Worm (Caenorhabditis elegans) whole organism, early embryonic: ENCODE data around the gene lido-7.

Experiments
- aly-1 ChIP-seq: sonication (generic microtip); optimal IDR thresholded peaks from 2 replicates; lab custom pipeline; 2016; ENCODE audit warnings: missing genetic modification characterization, missing compliant biosample characterization
- ama-1 ChIP-seq: fragments of 150-350 bp; optimal IDR thresholded peaks from 2 replicates; lab custom pipeline; 2014
- ceh-36 ChIP-seq: sonication (generic microtip); optimal IDR thresholded peaks from 2 replicates; lab custom pipeline; 2016; ENCODE audit warnings: missing genetic modification characterization, inconsistent platforms, missing compliant biosample characterization
- ets-7 ChIP-seq: sonication (generic microtip); optimal IDR thresholded peaks from 2 replicates; lab custom pipeline; 2016; ENCODE audit warnings: missing genotype, missing genetic modification characterization, missing compliant biosample characterization
- hmbx-1 ChIP-seq: sonication (generic microtip); optimal IDR thresholded peaks from 2 replicates; lab custom pipeline; 2016; ENCODE audit warnings: mild to moderate bottlenecking, missing genetic modification characterization, missing compliant biosample characterization
- hmg-4 ChIP-seq: fragments of 200-800 bp; sonication (Bioruptor generic); optimal IDR thresholded peaks from 2 replicates; lab custom pipeline; 2018; ENCODE audit warnings: mild to moderate bottlenecking, missing genetic modification characterization, missing compliant biosample characterization
- hnd-1 ChIP-seq: sonication (generic microtip); optimal IDR thresholded peaks from 2 replicates; lab custom pipeline; 2016; ENCODE audit warnings: missing genetic modification characterization, missing compliant biosample characterization
- pes-1 ChIP-seq: fragments of 200-800 bp; sonication (Bioruptor generic); IDR thresholded peaks from 2 replicates; pipeline ENCODE4 v1.3.6; 2022; ENCODE audit warnings: missing genetic modification reagents, missing genetic modification characterization, missing compliant biosample characterization
- scrt-1 ChIP-seq: fragments of 200-800 bp; sonication (Bioruptor generic); IDR thresholded peaks from 2 replicates; pipeline ENCODE4 v1.3.6; 2022; ENCODE audit warnings: missing genetic modification characterization, missing compliant biosample characterization
- sea-1 ChIP-seq: fragments of 200-800 bp; sonication (Bioruptor generic); conservative IDR thresholded peaks from 2 replicates; pipeline ENCODE4 v1.3.6; 2022; ENCODE audit warnings: missing genetic modification characterization, missing compliant biosample characterization
- tbx-11 ChIP-seq: fragments of 200-800 bp; sonication (Bioruptor generic); IDR thresholded peaks from 2 replicates; pipeline ENCODE4 v1.3.6; 2022; ENCODE audit warnings: missing genetic modification characterization, missing compliant biosample characterization
- tbx-37 ChIP-seq: fragments of 200-800 bp; sonication (Bioruptor generic); conservative IDR thresholded peaks from 2 replicates; pipeline ENCODE4 v1.3.6; 2022; ENCODE audit warnings: missing genetic modification reagents, missing genetic modification characterization, missing compliant biosample characterization
- tra-4 ChIP-seq: sonication (generic microtip); optimal IDR thresholded peaks from 2 replicates; lab custom pipeline; 2017; ENCODE audit warnings: missing genetic modification characterization, missing compliant biosample characterization

DNA sequence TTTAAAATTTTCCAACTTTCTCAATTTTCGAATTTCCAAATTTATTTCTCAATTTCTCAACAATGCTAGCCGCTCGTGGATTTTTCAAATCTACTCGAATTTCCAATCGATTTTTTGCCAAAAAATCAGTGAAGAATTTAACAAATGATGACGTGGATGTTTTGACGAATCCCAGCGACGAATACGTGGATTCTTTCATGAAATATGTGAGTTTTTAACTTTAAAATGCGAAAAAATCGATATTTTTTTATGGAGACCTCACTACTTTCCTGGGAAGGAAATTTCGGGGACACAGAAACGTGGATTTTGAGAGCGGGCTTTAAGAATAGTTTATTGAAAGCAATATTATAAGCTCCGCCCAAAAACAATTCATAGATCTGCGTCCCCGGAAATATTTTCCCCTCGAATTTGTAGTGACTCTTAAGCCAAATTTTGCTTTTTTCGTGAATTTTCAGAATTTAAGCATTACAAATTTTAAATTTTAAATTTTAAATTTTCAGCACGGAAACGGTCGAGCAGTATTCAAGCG, 3.5 kb downstream of the lido-7 start, which contains the start of gene K08A2.2:
- TF ChIP-seq hnd-1 (no peak), tbx-11 (GFP tag; lab: Robert Waterston, UW) (no peak), hmg-4 (GFP tag; lab: Kevin White, UChicago) (no peak), ets-7 (no peak), ama-1 (lab: Kevin White, UChicago) (no peak), sea-1 (GFP tag; lab: Robert Waterston, UW) (no peak), scrt-1 (GFP tag; lab: Robert Waterston, UW) (no peak), tbx-37 (GFP tag; lab: Robert Waterston, UW) (no peak), hmbx-1 (tag; lab: Kevin White, UChicago) (no peak), ceh-36 (tag; lab: Kevin White, UChicago) (no peak), tra-4 (tag; lab: Kevin White, UChicago) (no peak), pes-1 (GFP tag; lab: Robert Waterston, UW) (peak; percentile 62), aly-1 (no peak)
